Worm (Caenorhabditis elegans) whole organism, L2 larva: Measurements from ENCODE around the gene T16G12.8.

ENCODE experiments used
- R02D3.7 ChIP-seq: fragments of 150-350 bp; optimal IDR thresholded peaks from 2 replicates; lab custom pipeline; 2014; ENCODE audit warnings: missing biosample characterization, missing genetic modification characterization
- Y55F3AM.14 ChIP-seq: fragments of 200-800 bp; sonication (Bioruptor generic); optimal IDR thresholded peaks from 2 replicates; lab custom pipeline; 2018; ENCODE audit warnings: mild to moderate bottlenecking, missing genetic modification characterization, missing compliant biosample characterization
- aly-2 ChIP-seq: fragments of 150-350 bp; optimal IDR thresholded peaks from 2 replicates; lab custom pipeline; 2014; ENCODE audit warnings: missing biosample characterization, missing genetic modification characterization
- ceh-82 ChIP-seq: fragments of 150-350 bp; optimal IDR thresholded peaks from 2 replicates; lab custom pipeline; 2014; ENCODE audit warnings: missing biosample characterization, missing genetic modification characterization
- dmd-4 ChIP-seq: sonication (generic microtip); optimal IDR thresholded peaks from 2 replicates; lab custom pipeline; 2017; ENCODE audit warnings: missing biosample characterization, missing genetic modification characterization
- egl-27 ChIP-seq: sonication (generic microtip); optimal IDR thresholded peaks from 3 replicates; lab custom pipeline; 2017; ENCODE audit warnings: missing biosample characterization, missing genetic modification reagents, missing genetic modification characterization
- elt-3 ChIP-seq: sonication (generic microtip); optimal IDR thresholded peaks from 2 replicates; lab custom pipeline; 2017; ENCODE audit warnings: missing biosample characterization, missing genetic modification characterization
- fos-1 ChIP-seq: fragments of 150-350 bp; optimal IDR thresholded peaks from 2 replicates; lab custom pipeline; 2014; ENCODE audit warnings: missing biosample characterization, missing genetic modification characterization
- lin-11 ChIP-seq: fragments of 150-350 bp; sonication (generic microtip); optimal IDR thresholded peaks from 2 replicates; lab custom pipeline; 2014; ENCODE audit warnings: missing biosample characterization, missing genetic modification characterization, inconsistent platforms, mixed read lengths
- lin-13 ChIP-seq: fragments of 150-350 bp; optimal IDR thresholded peaks from 2 replicates; lab custom pipeline; 2014; ENCODE audit warnings: missing biosample characterization, missing genetic modification reagents, missing genetic modification characterization
- lin-39 ChIP-seq: fragments of 150-350 bp; optimal IDR thresholded peaks from 2 replicates; lab custom pipeline; 2014; ENCODE audit warnings: missing biosample characterization, missing genetic modification reagents, missing genetic modification characterization
- lsy-2 ChIP-seq, 2 experiments: fragments of 150-350 bp in 1 of 2; sonication (generic microtip) in 1 of 2; optimal IDR thresholded peaks; 2 replicates each; lab custom pipeline; 2014 to 2017; ENCODE audit warnings: missing biosample characterization in 2 of 2, missing genetic modification characterization in 2 of 2
- mab-5 ChIP-seq: fragments of 150-350 bp; optimal IDR thresholded peaks from 2 replicates; lab custom pipeline; 2014; ENCODE audit warnings: missing biosample characterization, missing genetic modification characterization
- mbf-1 ChIP-seq: sonication (generic microtip); optimal IDR thresholded peaks from 2 replicates; lab custom pipeline; 2017; ENCODE audit warnings: missing biosample characterization, missing genetic modification characterization
- mdl-1 ChIP-seq, 2 experiments: fragments of 150-350 bp in 1 of 2; sonication (generic microtip) in 1 of 2; optimal IDR thresholded peaks; 2 replicates each; lab custom pipeline; 2017; ENCODE audit warnings: missing biosample characterization in 2 of 2, missing genetic modification characterization in 2 of 2
- nhr-21 ChIP-seq: fragments of 150-350 bp; optimal IDR thresholded peaks from 2 replicates; lab custom pipeline; 2014; ENCODE audit warnings: missing biosample characterization, missing genetic modification characterization
- nhr-23 ChIP-seq: fragments of 150-350 bp; optimal IDR thresholded peaks from 2 replicates; lab custom pipeline; 2014; ENCODE audit warnings: missing biosample characterization, missing genetic modification reagents, missing genetic modification characterization
- nhr-25 ChIP-seq: fragments of 150-350 bp; sonication (generic microtip); optimal IDR thresholded peaks from 3 replicates; lab custom pipeline; 2014; ENCODE audit warnings: missing biosample characterization, missing genetic modification characterization
- nhr-6 ChIP-seq: fragments of 150-350 bp; optimal IDR thresholded peaks from 2 replicates; lab custom pipeline; 2014; ENCODE audit warnings: missing biosample characterization, missing genetic modification characterization
- nhr-77 ChIP-seq: fragments of 150-350 bp; optimal IDR thresholded peaks from 2 replicates; lab custom pipeline; 2014; ENCODE audit warnings: missing biosample characterization, missing genetic modification characterization
- peb-1 ChIP-seq: fragments of 150-350 bp; optimal IDR thresholded peaks from 2 replicates; lab custom pipeline; 2014; ENCODE audit warnings: missing biosample characterization, missing genetic modification characterization
- sem-4 ChIP-seq: fragments of 150-350 bp; optimal IDR thresholded peaks from 2 replicates; lab custom pipeline; 2014; ENCODE audit warnings: missing biosample characterization, missing genetic modification reagents, missing genetic modification characterization
- skn-1 ChIP-seq: sonication (generic microtip); optimal IDR thresholded peaks from 2 replicates; lab custom pipeline; 2017; ENCODE audit warnings: missing biosample characterization, missing genetic modification characterization
- sma-3 ChIP-seq: sonication (generic microtip); optimal IDR thresholded peaks from 2 replicates; lab custom pipeline; 2016; ENCODE audit warnings: missing genetic modification reagents, missing genetic modification characterization, missing compliant biosample characterization
- sma-9 ChIP-seq, 2 experiments: fragments of 150-350 bp in 1 of 2; sonication (generic microtip) in 1 of 2; optimal IDR thresholded peaks; 2 replicates each; lab custom pipeline; 2014 to 2016; ENCODE audit warnings: missing genetic modification characterization in 2 of 2, mild to moderate bottlenecking in 1 of 2, missing biosample characterization in 1 of 2, missing compliant biosample characterization in 1 of 2, missing genetic modification reagents in 1 of 2, moderate library complexity in 1 of 2
- snpc-4 ChIP-seq: fragments of 150-350 bp; optimal IDR thresholded peaks from 2 replicates; lab custom pipeline; 2014; ENCODE audit warnings: missing biosample characterization, missing genetic modification characterization
- unc-39 ChIP-seq: fragments of 150-350 bp; optimal IDR thresholded peaks from 2 replicates; lab custom pipeline; 2014; ENCODE audit warnings: missing biosample characterization, missing genetic modification characterization
- unc-62 ChIP-seq: fragments of 150-350 bp; optimal IDR thresholded peaks from 2 replicates; lab custom pipeline; 2014; ENCODE audit warnings: missing biosample characterization, missing genetic modification reagents, missing genetic modification characterization
- zag-1 ChIP-seq: fragments of 150-350 bp; optimal IDR thresholded peaks from 2 replicates; lab custom pipeline; 2014; ENCODE audit warnings: missing biosample characterization, missing genetic modification characterization
- ztf-1 ChIP-seq: fragments of 200-800 bp; sonication (Bioruptor generic); conservative IDR thresholded peaks from 2 replicates; pipeline ENCODE4 v1.3.6; 2022; ENCODE audit warnings: missing genetic modification characterization, missing compliant biosample characterization
- ztf-4 ChIP-seq: fragments of 150-350 bp; optimal IDR thresholded peaks from 2 replicates; lab custom pipeline; 2014; ENCODE audit warnings: missing biosample characterization, missing genetic modification characterization

T16G12.8 gene

ce11 chrIII:10078784-10079183 is 19.7 kb downstream of the T16G12.8 start:
- no peak for TF ChIP-seq peb-1 (tag; lab: Kevin White, UChicago)

ce11 chrIII:10083242-10083641 is 24.1 kb downstream of the T16G12.8 start, which contains the start of gene T16H12.3:
T16H12.3 (minus strand) TSS chrIII:10083292.
- no peak for TF ChIP-seq dmd-4
- TF ChIP-seq, all 48 proteins: peak for 0

- TF ChIP-seq fos-1 (tag; lab: Kevin White, UChicago) (no peak), nhr-21 (tag; lab: Kevin White, UChicago) (no peak), peb-1 (tag; lab: Kevin White, UChicago) (no peak), ceh-82 (tag; lab: Kevin White, UChicago) (no peak), lin-39 (tag; lab: Kevin White, UChicago) (no peak)
Measured at ce11 chrIII:10085103-10085502, 26.0 kb downstream of the T16G12.8 start, which contains the start of gene T16H12.13. T16H12.13 (plus strand) TSS chrIII:10085403.

- TF ChIP-seq nhr-23 (tag; lab: Kevin White, UChicago) (no peak), lin-13 (GFP tag; lab: Kevin White, UChicago) (no peak), aly-2 (tag; lab: Kevin White, UChicago) (no peak), nhr-6 (tag; lab: Kevin White, UChicago) (no peak), peb-1 (tag; lab: Kevin White, UChicago) (no peak), lin-11 (tag; lab: Kevin White, UChicago) (no peak), unc-39 (no peak), ztf-1 (GFP tag; lab: Robert Waterston, UW) (no peak)
Measured at ce11 chrIII:10085574-10085973, 26.5 kb downstream of the T16G12.8 start.

ce11 chrIII:10085983-10086382 is 26.9 kb downstream of the T16G12.8 start, which contains the start of gene T16H12.2:
T16H12.2 (plus strand) TSS chrIII:10086283.
- TF ChIP-seq ztf-4, result no peak
- TF ChIP-seq ztf-1 (GFP tag; lab: Robert Waterston, UW), result no peak
- TF ChIP-seq ceh-82 (tag; lab: Kevin White, UChicago), result no peak
- TF ChIP-seq R02D3.7, result no peak
- no peak for TF ChIP-seq lin-39 (tag; lab: Kevin White, UChicago)
- no peak for TF ChIP-seq lin-11 (tag; lab: Kevin White, UChicago)
- no peak for TF ChIP-seq nhr-6 (tag; lab: Kevin White, UChicago)

- TF ChIP-seq mbf-1 (tag; lab: Kevin White, UChicago), result no peak
- TF ChIP-seq skn-1 (tag; lab: Kevin White, UChicago), result no peak
- TF ChIP-seq ztf-4, result no peak
- no peak for TF ChIP-seq zag-1
- TF ChIP-seq unc-39, result no peak
- TF ChIP-seq nhr-25 (tag; lab: Kevin White, UChicago), result no peak
- no peak for TF ChIP-seq nhr-77
- TF ChIP-seq unc-62 (GFP tag; lab: Kevin White, UChicago), result no peak
- no peak for TF ChIP-seq snpc-4 (tag; lab: Kevin White, UChicago)
- TF ChIP-seq nhr-21 (tag; lab: Kevin White, UChicago), result no peak
Measured at ce11 chrIII:10088508-10088981, 29.4 kb downstream of the T16G12.8 start, which contains the start of gene hal-2. hal-2 (minus strand) TSS chrIII:10088931.

- TF ChIP-seq nhr-21 (tag; lab: Kevin White, UChicago), result no peak
- no peak for TF ChIP-seq sem-4 (tag; lab: Kevin White, UChicago)
- no peak for TF ChIP-seq sma-9 (GFP tag; optimal IDR thresholded peaks at IDR 0.05; lab: Kevin White, UChicago)
- no peak for TF ChIP-seq sma-9 (tag; optimal IDR thresholded peaks at IDR 0.05; lab: Kevin White, UChicago)
- TF ChIP-seq dmd-4, result no peak
- TF ChIP-seq elt-3, result no peak
- TF ChIP-seq nhr-6 (tag; lab: Kevin White, UChicago), result no peak
- no peak for TF ChIP-seq lsy-2 (tag; optimal IDR thresholded peaks at IDR 0.05; lab: Kevin White, UChicago)
- TF ChIP-seq egl-27 (tag; lab: Kevin White, UChicago), result no peak
- no peak for TF ChIP-seq mab-5
- TF ChIP-seq zag-1, result no peak
- TF ChIP-seq lin-13 (GFP tag; lab: Kevin White, UChicago), result no peak
- no peak for TF ChIP-seq sma-3
- TF ChIP-seq Y55F3AM.14 (GFP tag; lab: Kevin White, UChicago), result no peak
- TF ChIP-seq nhr-25 (tag; lab: Kevin White, UChicago), result no peak
- no peak for TF ChIP-seq mdl-1 (tag; optimal IDR thresholded peaks at IDR 0.05; lab: Kevin White, UChicago)
- no peak for TF ChIP-seq lin-39 (tag; lab: Kevin White, UChicago)
- no peak for TF ChIP-seq mbf-1 (tag; lab: Kevin White, UChicago)
Measured at ce11 chrIII:10090685-10091084, 31.6 kb downstream of the T16G12.8 start, which contains the start of gene gtf-2H2C. gtf-2H2C (minus strand) TSS chrIII:10090785.
